Fruit fly (Drosophila melanogaster) whole organism, embryonic: ENCODE measurements around the gene unc-4.
A peak's percentile ranks its signal among the peaks of the same experiment; 100 is the strongest.

ENCODE experiments used
- ATbp ChIP-seq: fragments of 200-800 bp; sonication (Bioruptor generic); optimal IDR thresholded peaks from 2 replicates; lab custom pipeline; 2017; ENCODE audit warnings: missing biosample characterization, mild to moderate bottlenecking, missing genetic modification characterization, missing genetic modification reagents
- C15 ChIP-seq: fragments of 200-800 bp; sonication (Bioruptor generic); IDR thresholded peaks from 3 replicates; pipeline ENCODE4 v1.3.6; 2022; ENCODE audit warnings: missing biosample characterization, missing genetic modification characterization
- CG11560 ChIP-seq: fragments of 200-800 bp; sonication (Bioruptor generic); IDR thresholded peaks from 3 replicates; pipeline ENCODE4 v1.3.6; 2022; ENCODE audit warnings: missing biosample characterization, missing genetic modification characterization
- CG11696 ChIP-seq: fragments of 200-800 bp; sonication (Bioruptor generic); IDR thresholded peaks from 2 replicates; pipeline ENCODE4 v1.3.6; 2022; ENCODE audit warnings: missing biosample characterization, missing genetic modification characterization
- CG12219 ChIP-seq: fragments of 200-800 bp; sonication (Bioruptor generic); optimal IDR thresholded peaks from 3 replicates; lab custom pipeline; 2018; ENCODE audit warnings: missing biosample characterization, mild to moderate bottlenecking, missing genetic modification characterization
- CG12942 ChIP-seq: fragments of 200-800 bp; sonication (Bioruptor generic); optimal IDR thresholded peaks from 3 replicates; lab custom pipeline; 2016; ENCODE audit warnings: missing biosample characterization, missing genetic modification characterization
- CG15479 ChIP-seq: fragments of 200-800 bp; sonication (Bioruptor generic); optimal IDR thresholded peaks from 3 replicates; lab custom pipeline; 2019; ENCODE audit warnings: missing biosample characterization, mild to moderate bottlenecking, missing genetic modification characterization, moderate library complexity
- CG17802 ChIP-seq: fragments of 200-800 bp; sonication (Bioruptor generic); optimal IDR thresholded peaks from 2 replicates; lab custom pipeline; 2018; ENCODE audit warnings: missing biosample characterization, mild to moderate bottlenecking, missing genetic modification characterization, moderate library complexity
- CG2199 ChIP-seq: fragments of 200-800 bp; sonication (Bioruptor generic); IDR thresholded peaks from 3 replicates; pipeline ENCODE4 v1.3.6; 2022; ENCODE audit warnings: missing biosample characterization, missing genetic modification characterization
- CG30431 ChIP-seq: fragments of 200-800 bp; sonication (Bioruptor generic); optimal IDR thresholded peaks from 2 replicates; lab custom pipeline; 2017; ENCODE audit warnings: missing biosample characterization, missing genetic modification characterization
- CG3407 ChIP-seq: fragments of 200-800 bp; sonication (Bioruptor generic); optimal IDR thresholded peaks from 2 replicates; lab custom pipeline; 2018; ENCODE audit warnings: missing biosample characterization, mild to moderate bottlenecking, missing genetic modification characterization
- CG34422 ChIP-seq: fragments of 200-800 bp; sonication (Bioruptor generic); IDR thresholded peaks from 3 replicates; pipeline ENCODE4 v1.3.6; 2022; ENCODE audit warnings: missing biosample characterization, missing genetic modification characterization
- CG4282 ChIP-seq: fragments of 200-800 bp; sonication (Bioruptor generic); optimal IDR thresholded peaks from 2 replicates; lab custom pipeline; 2016; ENCODE audit warnings: missing biosample characterization, missing genetic modification characterization
- CG4820 ChIP-seq: fragments of 200-800 bp; sonication (Bioruptor generic); optimal IDR thresholded peaks from 3 replicates; lab custom pipeline; 2016; ENCODE audit warnings: missing biosample characterization, missing genetic modification characterization
- CG6765 ChIP-seq: fragments of 200-800 bp; sonication (Bioruptor generic); optimal IDR thresholded peaks from 3 replicates; lab custom pipeline; 2017; ENCODE audit warnings: missing biosample characterization, mild to moderate bottlenecking, missing genetic modification characterization
- D19A ChIP-seq: fragments of 200-800 bp; optimal IDR thresholded peaks from 3 replicates; lab custom pipeline; 2019; ENCODE audit warnings: missing biosample characterization, mild to moderate bottlenecking, missing genetic modification characterization, moderate library complexity
- Deaf1 ChIP-seq: fragments of 200-800 bp; optimal IDR thresholded peaks from 3 replicates; lab custom pipeline; 2019; ENCODE audit warnings: missing biosample characterization, mild to moderate bottlenecking, missing genetic modification characterization, moderate library complexity
- ERR ChIP-seq: fragments of 200-800 bp; sonication (Bioruptor generic); optimal IDR thresholded peaks from 2 replicates; lab custom pipeline; 2016; ENCODE audit warnings: missing biosample characterization, missing genetic modification characterization
- Ets65A ChIP-seq: fragments of 200-800 bp; sonication (Bioruptor generic); peaks from one replicate; lab custom pipeline; 2016; ENCODE audit warnings: missing biosample characterization, missing genetic modification characterization
- Hr39 ChIP-seq: fragments of >200 bp; optimal IDR thresholded peaks from 2 replicates; lab custom pipeline; 2017
- Hr78 ChIP-seq, 2 experiments: fragments of 200-800 bp in 1 of 2; fragments of >200 bp in 1 of 2; sonication (Bioruptor generic) in 1 of 2; optimal IDR thresholded peaks; 2 replicates each; lab custom pipeline; 2017 to 2019; ENCODE audit warnings: missing biosample characterization in 2 of 2, missing genetic modification characterization in 2 of 2, mild to moderate bottlenecking in 1 of 2, moderate library complexity in 1 of 2
- MBD-R2 ChIP-seq: fragments of 200-800 bp; sonication (Bioruptor generic); IDR thresholded peaks from 2 replicates; pipeline ENCODE4 v1.3.6; 2022; ENCODE audit warnings: missing biosample characterization, missing genetic modification characterization
- NC2β ChIP-seq: fragments of 200-800 bp; sonication (Bioruptor generic); optimal IDR thresholded peaks from 2 replicates; lab custom pipeline; 2016; ENCODE audit warnings: missing biosample characterization, missing genetic modification characterization
- Oaz ChIP-seq: fragments of 200-800 bp; sonication (Bioruptor generic); IDR thresholded peaks from 2 replicates; pipeline ENCODE4 v1.3.6; 2022; ENCODE audit warnings: missing biosample characterization, missing genetic modification characterization
- Poxn ChIP-seq: fragments of 200-800 bp; sonication (Bioruptor generic); IDR thresholded peaks from 2 replicates; pipeline ENCODE4 v1.3.6; 2022; ENCODE audit warnings: missing biosample characterization, missing genetic modification characterization
- Ravus ChIP-seq: fragments of 200-800 bp; sonication (Bioruptor generic); IDR thresholded peaks from 2 replicates; pipeline ENCODE4 v1.3.6; 2022; ENCODE audit warnings: missing biosample characterization, missing genetic modification characterization
- Stat92E ChIP-seq, 3 experiments: fragments of >200 bp in 2 of 3; fragments of 200-800 bp in 1 of 3; sonication (Bioruptor generic) in 1 of 3; optimal IDR thresholded peaks; 2 replicates each; lab custom pipeline; 2017 to 2019; ENCODE audit warnings: missing biosample characterization in 3 of 3, missing genetic modification characterization in 3 of 3, mild to moderate bottlenecking in 1 of 3, moderate library complexity in 1 of 3
- TFAM ChIP-seq: fragments of 200-800 bp; sonication (Bioruptor generic); optimal IDR thresholded peaks from 2 replicates; lab custom pipeline; 2017; ENCODE audit warnings: missing biosample characterization, missing genetic modification characterization, inconsistent platforms
- bcd ChIP-seq: fragments of 200-800 bp; sonication (Bioruptor generic); optimal IDR thresholded peaks from 2 replicates; lab custom pipeline; 2017; ENCODE audit warnings: missing biosample characterization, mild to moderate bottlenecking, missing genetic modification characterization
- br ChIP-seq: fragments of >200 bp; optimal IDR thresholded peaks from 2 replicates; lab custom pipeline; 2017
- cas ChIP-seq: fragments of 200-800 bp; sonication (Bioruptor generic); IDR thresholded peaks from 2 replicates; pipeline ENCODE4 v1.3.6; 2022; ENCODE audit warnings: missing biosample characterization, missing genetic modification characterization
- dysf ChIP-seq: fragments of 200-800 bp; sonication (Bioruptor generic); IDR thresholded peaks from 3 replicates; pipeline ENCODE4 v1.3.6; 2022; ENCODE audit warnings: missing biosample characterization, missing genetic modification characterization
- emc ChIP-seq: fragments of 200-800 bp; sonication (Bioruptor generic); optimal IDR thresholded peaks from 2 replicates; lab custom pipeline; 2016; ENCODE audit warnings: missing biosample characterization, missing genetic modification characterization
- esg ChIP-seq: fragments of 200-800 bp; sonication (Bioruptor generic); conservative IDR thresholded peaks from 2 replicates; pipeline ENCODE4 v1.3.6; 2022; ENCODE audit warnings: missing biosample characterization, missing genetic modification characterization
- eyg ChIP-seq: fragments of 200-800 bp; sonication (Bioruptor generic); optimal IDR thresholded peaks from 3 replicates; lab custom pipeline; 2016; ENCODE audit warnings: missing biosample characterization, missing genetic modification characterization
- fd64A ChIP-seq: fragments of 200-800 bp; sonication (Bioruptor generic); optimal IDR thresholded peaks from 3 replicates; lab custom pipeline; 2018; ENCODE audit warnings: missing biosample characterization, mild to moderate bottlenecking, missing genetic modification characterization
- gce ChIP-seq: fragments of 200-800 bp; sonication (Bioruptor generic); IDR thresholded peaks from 3 replicates; pipeline ENCODE4 v1.3.6; 2022; ENCODE audit warnings: missing biosample characterization, missing genetic modification characterization
- gcm ChIP-seq: fragments of 200-800 bp; sonication (Bioruptor generic); optimal IDR thresholded peaks from 2 replicates; lab custom pipeline; 2019; ENCODE audit warnings: missing biosample characterization, mild to moderate bottlenecking, missing genetic modification characterization, moderate library complexity
- gcm2 ChIP-seq: fragments of 200-800 bp; sonication (Bioruptor generic); optimal IDR thresholded peaks from 2 replicates; lab custom pipeline; 2016; ENCODE audit warnings: missing biosample characterization, missing genetic modification characterization
- gro ChIP-seq: fragments of 200-800 bp; sonication (Bioruptor generic); optimal IDR thresholded peaks from 2 replicates; lab custom pipeline; 2016; ENCODE audit warnings: missing biosample characterization, missing genetic modification characterization
- ham ChIP-seq: fragments of 200-800 bp; sonication (Bioruptor generic); IDR thresholded peaks from 2 replicates; pipeline ENCODE4 v1.3.6; 2022; ENCODE audit warnings: missing biosample characterization, missing genetic modification characterization
- her ChIP-seq: fragments of 200-800 bp; sonication (Bioruptor generic); optimal IDR thresholded peaks from 2 replicates; lab custom pipeline; 2016; ENCODE audit warnings: missing biosample characterization, missing genetic modification characterization
- hth ChIP-seq: fragments of >200 bp; optimal IDR thresholded peaks from 2 replicates; lab custom pipeline; 2017; ENCODE audit warnings: inconsistent platforms
- insv ChIP-seq, 2 experiments: fragments of 200-800 bp; sonication (Bioruptor generic); optimal IDR thresholded peaks; 3 replicates each; lab custom pipeline; 2016 to 2018; ENCODE audit warnings: missing biosample characterization in 2 of 2, missing genetic modification characterization in 2 of 2
- jing ChIP-seq: fragments of 200-800 bp; sonication (Bioruptor generic); optimal IDR thresholded peaks from 2 replicates; lab custom pipeline; 2018; ENCODE audit warnings: missing biosample characterization, mild to moderate bottlenecking, missing genetic modification characterization
- lilli ChIP-seq: fragments of 200-800 bp; sonication (Bioruptor generic); optimal IDR thresholded peaks from 3 replicates; lab custom pipeline; 2016; ENCODE audit warnings: missing biosample characterization, missing genetic modification characterization
- onecut ChIP-seq: fragments of 200-800 bp; sonication (Bioruptor generic); IDR thresholded peaks from 2 replicates; pipeline ENCODE4 v1.3.6; 2022; ENCODE audit warnings: missing biosample characterization, missing genetic modification characterization
- peb ChIP-seq: fragments of 200-800 bp; sonication (Bioruptor generic); IDR thresholded peaks from 2 replicates; pipeline ENCODE4 v1.3.6; 2022; ENCODE audit warnings: missing biosample characterization, missing genetic modification characterization
- sd ChIP-seq: fragments of 200-800 bp; sonication (Bioruptor generic); optimal IDR thresholded peaks from 3 replicates; lab custom pipeline; 2018; ENCODE audit warnings: missing biosample characterization, mild to moderate bottlenecking, missing genetic modification characterization, moderate library complexity
- tll ChIP-seq, 2 experiments: fragments of 200-800 bp in 1 of 2; fragments of >200 bp in 1 of 2; sonication (Bioruptor generic) in 1 of 2; optimal IDR thresholded peaks; 2 replicates each; lab custom pipeline; 2017 to 2019; ENCODE audit warnings: missing biosample characterization in 2 of 2, missing genetic modification characterization in 2 of 2, mild to moderate bottlenecking in 1 of 2, moderate library complexity in 1 of 2
- toy ChIP-seq: fragments of 200-800 bp; sonication (Bioruptor generic); IDR thresholded peaks from 2 replicates; pipeline ENCODE4 v1.3.6; 2022; ENCODE audit warnings: missing biosample characterization, missing genetic modification characterization
- wek ChIP-seq: fragments of 200-800 bp; sonication (Bioruptor generic); optimal IDR thresholded peaks from 3 replicates; lab custom pipeline; 2018; ENCODE audit warnings: missing biosample characterization, mild to moderate bottlenecking, missing genetic modification characterization, moderate library complexity
- zen2 ChIP-seq: fragments of 200-800 bp; sonication (Bioruptor generic); IDR thresholded peaks from 3 replicates; pipeline ENCODE4 v1.3.6; 2022; ENCODE audit warnings: missing biosample characterization, missing genetic modification characterization; ENCODE audit not compliant: partially characterized antibody
- zfh2 ChIP-seq: fragments of 200-800 bp; sonication (Bioruptor generic); optimal IDR thresholded peaks from 2 replicates; lab custom pipeline; 2016; ENCODE audit warnings: missing biosample characterization, missing genetic modification characterization

The unc-4 gene

dm6 chrX:17782058-17782457 is 13.7 kb downstream of the unc-4 start (continued):
- no peak for TF ChIP-seq CG15479 (GFP tag; lab: Kevin White, UChicago)
- TF ChIP-seq eyg (GFP tag; lab: Kevin White, UChicago): no peak
- TF ChIP-seq wek (GFP tag; lab: Kevin White, UChicago): no peak
- TF ChIP-seq Poxn: no peak
- no peak for TF ChIP-seq gro
- TF ChIP-seq CG11696 (GFP tag; lab: Robert Waterston, UW): no peak
- no peak for TF ChIP-seq Stat92E (GFP tag; optimal IDR thresholded peaks at IDR 0.05; lab: Kevin White, UChicago)
- TF ChIP-seq hth: no peak
- no peak for TF ChIP-seq CG17802 (tag; lab: Kevin White, UChicago)
- TF ChIP-seq emc (GFP tag; lab: Kevin White, UChicago): no peak
- TF ChIP-seq CG6765 (GFP tag; lab: Kevin White, UChicago): no peak
- peak; percentile 16 for TF ChIP-seq CG12219 (GFP tag; lab: Kevin White, UChicago)
- no peak for TF ChIP-seq Oaz
- peak in 1 of 2 experiments; percentile 29 for TF ChIP-seq tll (GFP tag; optimal IDR thresholded peaks at IDR 0.05; lab: Kevin White, UChicago)
- TF ChIP-seq onecut (GFP tag; lab: Robert Waterston, UW): peak; percentile 8; the same call in 1 of the 2 replicates
- TF ChIP-seq D19A (tag; lab: Kevin White, UChicago): peak; percentile 43
- no peak for TF ChIP-seq MBD-R2 (GFP tag; lab: Robert Waterston, UW)
- TF ChIP-seq cas (GFP tag; lab: Robert Waterston, UW): no peak
- TF ChIP-seq ERR (GFP tag; lab: Kevin White, UChicago): no peak
- no peak for TF ChIP-seq jing (GFP tag; lab: Kevin White, UChicago)
- no peak for TF ChIP-seq CG11560 (tag; lab: Robert Waterston, UW)
- no peak for TF ChIP-seq zen2 (GFP tag; lab: Robert Waterston, UW)
- TF ChIP-seq ham: no peak
- no peak for TF ChIP-seq insv (GFP tag; optimal IDR thresholded peaks at IDR 0.05; lab: Kevin White, UChicago)
- TF ChIP-seq esg: 0 out of 2 replicates have a peak, but pooled peaks have one; percentile 11
- no peak for TF ChIP-seq zfh2 (GFP tag; lab: Kevin White, UChicago)
- TF ChIP-seq Ets65A: no peak
- no peak for TF ChIP-seq CG30431 (GFP tag; lab: Kevin White, UChicago)
- no peak for TF ChIP-seq NC2β (GFP tag; lab: Kevin White, UChicago)
- no peak for TF ChIP-seq C15
- peak; percentile 41 for TF ChIP-seq CG3407 (GFP tag; lab: Kevin White, UChicago)
- TF ChIP-seq TFAM (GFP tag; lab: Kevin White, UChicago): no peak
- TF ChIP-seq CG4282: no peak
- TF ChIP-seq peb (GFP tag; lab: Robert Waterston, UW): no peak
- no peak for TF ChIP-seq gcm2
- no peak for TF ChIP-seq lilli (GFP tag; lab: Kevin White, UChicago)
- TF ChIP-seq Hr78 (GFP tag; optimal IDR thresholded peaks at IDR 0.05; lab: Kevin White, UChicago): no peak
- TF ChIP-seq toy (GFP tag; lab: Robert Waterston, UW): no peak
- no peak for TF ChIP-seq gce
- TF ChIP-seq Deaf1 (tag; lab: Kevin White, UChicago): peak; percentile 38
- peak; percentile 28 for TF ChIP-seq ATbp
- no peak for TF ChIP-seq CG4820 (GFP tag; lab: Kevin White, UChicago)
- no peak for TF ChIP-seq dysf
- no peak for TF ChIP-seq CG12942 (GFP tag; lab: Kevin White, UChicago)
- TF ChIP-seq her: no peak
- TF ChIP-seq CG2199 (GFP tag; lab: Robert Waterston, UW): no peak
- peak; percentile 8 for TF ChIP-seq bcd (GFP tag; lab: Kevin White, UChicago)
- no peak for TF ChIP-seq Ravus (GFP tag; lab: Robert Waterston, UW)
- TF ChIP-seq br: no peak
- no peak for TF ChIP-seq Hr39
- no peak for TF ChIP-seq sd (tag; lab: Kevin White, UChicago)
- TF ChIP-seq fd64A (GFP tag; lab: Kevin White, UChicago): no peak
- TF ChIP-seq CG34422 (GFP tag; lab: Robert Waterston, UW): no peak
- peak; percentile 39 for TF ChIP-seq gcm
